Fruit fly (Drosophila melanogaster) whole organism, prepupa: ENCODE data around the gene SKIP.

Experiments used
- Blimp-1 ChIP-seq: fragments of 200-800 bp; sonication (Bioruptor generic); optimal IDR thresholded peaks from 3 replicates; lab custom pipeline; 2017; ENCODE audit warnings: missing biosample characterization, missing genetic modification characterization, mild to moderate bottlenecking, moderate library complexity, missing genetic modification reagents
- CG10631 ChIP-seq: fragments of 200-800 bp; sonication (Bioruptor generic); optimal IDR thresholded peaks from 2 replicates; lab custom pipeline; 2016; ENCODE audit warnings: missing biosample characterization, missing genetic modification characterization
- CG10669 ChIP-seq: fragments of 200-800 bp; sonication (Bioruptor generic); optimal IDR thresholded peaks from 3 replicates; lab custom pipeline; 2018; ENCODE audit warnings: missing biosample characterization, mild to moderate bottlenecking, missing genetic modification characterization, moderate library complexity
- CG11294 ChIP-seq: fragments of 200-800 bp; sonication (Bioruptor generic); IDR thresholded peaks from 2 replicates; pipeline ENCODE4 v1.3.6; 2022; ENCODE audit warnings: missing biosample characterization, missing genetic modification characterization
- CG11762 ChIP-seq: fragments of 200-800 bp; sonication (Bioruptor generic); optimal IDR thresholded peaks from 3 replicates; lab custom pipeline; 2016; ENCODE audit warnings: missing biosample characterization, missing genetic modification characterization; ENCODE audit not compliant: insufficient read depth
- CG15336 ChIP-seq: fragments of 200-800 bp; sonication (Bioruptor generic); IDR thresholded peaks from 2 replicates; pipeline ENCODE4 v1.3.6; 2022; ENCODE audit warnings: missing biosample characterization, missing genetic modification characterization
- CG1621 ChIP-seq: fragments of 200-800 bp; sonication (Bioruptor generic); optimal IDR thresholded peaks from 3 replicates; lab custom pipeline; 2018; ENCODE audit warnings: missing biosample characterization, mild to moderate bottlenecking, missing genetic modification characterization
- CG3032 ChIP-seq: fragments of 200-800 bp; optimal IDR thresholded peaks from 2 replicates; lab custom pipeline; 2019; ENCODE audit warnings: missing biosample characterization, mild to moderate bottlenecking, missing genetic modification characterization, moderate library complexity
- CG31627 ChIP-seq: fragments of 200-800 bp; sonication (Bioruptor generic); optimal IDR thresholded peaks from 3 replicates; lab custom pipeline; 2016; ENCODE audit warnings: missing biosample characterization, missing genetic modification characterization
- CG32006 ChIP-seq: fragments of 200-800 bp; sonication (Bioruptor generic); optimal IDR thresholded peaks from 3 replicates; lab custom pipeline; 2017; ENCODE audit warnings: missing biosample characterization, mild to moderate bottlenecking, missing genetic modification characterization
- CG34406 ChIP-seq: fragments of 200-800 bp; sonication (Bioruptor generic); optimal IDR thresholded peaks from 3 replicates; lab custom pipeline; 2016; ENCODE audit warnings: missing biosample characterization, missing genetic modification characterization
- CG4318 ChIP-seq: fragments of 200-800 bp; sonication (Bioruptor generic); optimal IDR thresholded peaks from 3 replicates; lab custom pipeline; 2017; ENCODE audit warnings: missing biosample characterization, mild to moderate bottlenecking, missing genetic modification characterization
- CG6792 ChIP-seq: fragments of 200-800 bp; sonication (Bioruptor generic); optimal IDR thresholded peaks from 3 replicates; lab custom pipeline; 2016; ENCODE audit warnings: missing biosample characterization, missing genetic modification characterization
- CG6808 ChIP-seq: fragments of 200-800 bp; sonication (Bioruptor generic); optimal IDR thresholded peaks from 3 replicates; lab custom pipeline; 2017; ENCODE audit warnings: missing biosample characterization, missing genetic modification characterization, mild to moderate bottlenecking, moderate library complexity, missing genetic modification reagents
- CG6854 ChIP-seq: fragments of 200-800 bp; sonication (Bioruptor generic); optimal IDR thresholded peaks from 2 replicates; lab custom pipeline; 2017; ENCODE audit warnings: missing biosample characterization, mild to moderate bottlenecking, missing genetic modification characterization
- CG8119 ChIP-seq: fragments of 200-800 bp; sonication (Bioruptor generic); IDR thresholded peaks from 3 replicates; pipeline ENCODE4 v1.3.6; 2022; ENCODE audit warnings: missing biosample characterization, missing genetic modification characterization
- CG8319 ChIP-seq: fragments of 200-800 bp; sonication (Bioruptor generic); optimal IDR thresholded peaks from 3 replicates; lab custom pipeline; 2016; ENCODE audit warnings: missing biosample characterization, missing genetic modification characterization
- CG9139 ChIP-seq: fragments of 200-800 bp; sonication (Bioruptor generic); optimal IDR thresholded peaks from 3 replicates; lab custom pipeline; 2017; ENCODE audit warnings: missing biosample characterization, mild to moderate bottlenecking, missing genetic modification characterization
- Eip75B ChIP-seq: fragments of 200-800 bp; sonication (Bioruptor generic); optimal IDR thresholded peaks from 3 replicates; lab custom pipeline; 2016; ENCODE audit warnings: missing biosample characterization, missing genetic modification characterization
- Eip78C ChIP-seq: fragments of 200-800 bp; sonication (Bioruptor generic); peaks from one replicate; lab custom pipeline; 2016; ENCODE audit warnings: missing biosample characterization, missing genetic modification characterization
- Eip93F ChIP-seq: fragments of 200-800 bp; sonication (Bioruptor generic); optimal IDR thresholded peaks from 2 replicates; lab custom pipeline; 2016; ENCODE audit warnings: missing biosample characterization, mild to moderate bottlenecking, missing genetic modification characterization
- Ets21C ChIP-seq: fragments of 200-800 bp; sonication (Bioruptor generic); optimal IDR thresholded peaks from 3 replicates; lab custom pipeline; 2016; ENCODE audit warnings: missing biosample characterization, missing genetic modification characterization
- Ets96B ChIP-seq: fragments of 200-800 bp; optimal IDR thresholded peaks from 2 replicates; lab custom pipeline; 2019; ENCODE audit warnings: missing biosample characterization, mild to moderate bottlenecking, missing genetic modification characterization, moderate library complexity
- Hr38 ChIP-seq: sonication (Bioruptor generic); optimal IDR thresholded peaks from 2 replicates; lab custom pipeline; 2016; ENCODE audit warnings: missing biosample characterization, missing genetic modification characterization
- Hr39 ChIP-seq: fragments of 200-800 bp; sonication (Bioruptor generic); optimal IDR thresholded peaks from 2 replicates; lab custom pipeline; 2016; ENCODE audit warnings: missing biosample characterization, missing genetic modification characterization
- Lpt ChIP-seq: fragments of 200-800 bp; sonication (Bioruptor generic); optimal IDR thresholded peaks from 3 replicates; lab custom pipeline; 2016; ENCODE audit warnings: missing biosample characterization, missing genetic modification characterization
- Met ChIP-seq: fragments of 200-800 bp; sonication (Bioruptor generic); optimal IDR thresholded peaks from 3 replicates; lab custom pipeline; 2016; ENCODE audit warnings: missing biosample characterization, missing genetic modification characterization
- OdsH ChIP-seq: fragments of 200-800 bp; sonication (Bioruptor generic); optimal IDR thresholded peaks from 3 replicates; lab custom pipeline; 2016; ENCODE audit warnings: missing biosample characterization, missing genetic modification characterization
- Smox ChIP-seq: fragments of 200-800 bp; sonication (Bioruptor generic); optimal IDR thresholded peaks from 3 replicates; lab custom pipeline; 2016; ENCODE audit warnings: missing biosample characterization, missing genetic modification characterization
- Sox102F ChIP-seq: fragments of 200-800 bp; sonication (Bioruptor generic); optimal IDR thresholded peaks from 2 replicates; lab custom pipeline; 2016; ENCODE audit warnings: missing biosample characterization, mild to moderate bottlenecking, missing genetic modification characterization
- Sox14 ChIP-seq: fragments of 200-800 bp; sonication (Bioruptor generic); optimal IDR thresholded peaks from 3 replicates; lab custom pipeline; 2016; ENCODE audit warnings: missing biosample characterization, missing genetic modification characterization
- Sox15 ChIP-seq: fragments of 200-800 bp; sonication (Bioruptor generic); optimal IDR thresholded peaks from 3 replicates; lab custom pipeline; 2016; ENCODE audit warnings: missing biosample characterization, missing genetic modification characterization
- acj6 ChIP-seq: fragments of 200-800 bp; sonication (Bioruptor generic); optimal IDR thresholded peaks from 3 replicates; lab custom pipeline; 2016; ENCODE audit warnings: missing biosample characterization, missing genetic modification characterization
- dac ChIP-seq: fragments of 200-800 bp; sonication (Bioruptor generic); optimal IDR thresholded peaks from 2 replicates; lab custom pipeline; 2017; ENCODE audit warnings: missing biosample characterization, mild to moderate bottlenecking, missing genetic modification characterization
- dsx ChIP-seq: fragments of 200-800 bp; optimal IDR thresholded peaks from 3 replicates; lab custom pipeline; 2019; ENCODE audit warnings: missing biosample characterization, mild to moderate bottlenecking, missing genetic modification characterization, moderate library complexity; ENCODE audit not compliant: poor library complexity, severe bottlenecking
- eg ChIP-seq: fragments of 200-800 bp; sonication (Bioruptor generic); IDR thresholded peaks from 3 replicates; pipeline ENCODE4 v1.3.6; 2022; ENCODE audit warnings: missing biosample characterization, missing genetic modification characterization
- esn ChIP-seq: fragments of 200-800 bp; sonication (Bioruptor generic); optimal IDR thresholded peaks from 2 replicates; lab custom pipeline; 2016; ENCODE audit warnings: missing biosample characterization, mild to moderate bottlenecking, missing genetic modification characterization, moderate library complexity
- fd59A ChIP-seq: fragments of 200-800 bp; sonication (Bioruptor generic); optimal IDR thresholded peaks from 2 replicates; lab custom pipeline; 2017; ENCODE audit warnings: missing biosample characterization, mild to moderate bottlenecking, missing genetic modification characterization, missing genetic modification reagents
- fkh ChIP-seq: fragments of 200-800 bp; sonication (Bioruptor generic); optimal IDR thresholded peaks from 3 replicates; lab custom pipeline; 2017; ENCODE audit warnings: missing biosample characterization, mild to moderate bottlenecking, missing genetic modification characterization, moderate library complexity
- lz ChIP-seq: fragments of 200-800 bp; sonication (Bioruptor generic); optimal IDR thresholded peaks from 3 replicates; lab custom pipeline; 2016; ENCODE audit warnings: missing biosample characterization, missing genetic modification characterization
- pdm3 ChIP-seq: fragments of 200-800 bp; sonication (Bioruptor generic); optimal IDR thresholded peaks from 3 replicates; lab custom pipeline; 2016; ENCODE audit warnings: missing biosample characterization, missing genetic modification characterization
- salr ChIP-seq, 2 experiments: fragments of 200-800 bp; sonication (Bioruptor generic); optimal IDR thresholded peaks; 3 replicates each; lab custom pipeline; 2016 to 2018; ENCODE audit warnings: missing biosample characterization in 2 of 2, missing genetic modification characterization in 2 of 2, mild to moderate bottlenecking in 1 of 2
- spab ChIP-seq: fragments of 200-800 bp; sonication (Bioruptor generic); optimal IDR thresholded peaks from 2 replicates; lab custom pipeline; 2017; ENCODE audit warnings: missing biosample characterization, mild to moderate bottlenecking, missing genetic modification characterization, missing genetic modification reagents
- ss ChIP-seq, 2 experiments: fragments of 200-800 bp; sonication (Bioruptor generic); optimal IDR thresholded peaks; 2 replicates in 1 of 2; 3 replicates in 1 of 2; lab custom pipeline; 2017 to 2018; ENCODE audit warnings: mild to moderate bottlenecking in 2 of 2, missing biosample characterization in 2 of 2, missing genetic modification characterization in 2 of 2, moderate library complexity in 1 of 2
- topi ChIP-seq: fragments of 200-800 bp; sonication (Bioruptor generic); optimal IDR thresholded peaks from 3 replicates; lab custom pipeline; 2016; ENCODE audit warnings: missing biosample characterization, missing genetic modification characterization
- vri ChIP-seq: fragments of 200-800 bp; sonication (Bioruptor generic); optimal IDR thresholded peaks from 3 replicates; lab custom pipeline; 2016; ENCODE audit warnings: missing biosample characterization, mild to moderate bottlenecking, missing genetic modification characterization

The SKIP gene

DNA sequence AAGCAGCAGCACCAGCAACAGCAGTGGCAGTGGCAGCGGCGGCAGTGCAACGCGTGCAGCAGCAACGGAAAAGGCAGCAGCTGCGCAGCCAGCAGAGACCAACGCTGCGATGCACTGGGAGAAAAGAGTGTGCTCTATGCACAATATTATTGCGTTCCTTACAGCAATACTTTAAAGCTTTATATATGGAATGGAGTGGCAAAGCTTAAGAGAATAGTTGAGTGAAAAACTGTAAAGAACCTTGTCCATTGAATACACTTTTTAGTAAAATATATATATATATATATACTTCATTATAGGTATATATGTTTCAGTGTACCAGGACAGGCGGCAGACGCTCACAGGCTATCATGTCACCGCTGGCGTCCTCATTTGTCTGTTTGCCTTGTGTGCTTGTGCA, 191.1 kb downstream of the SKIP start (continued):
- TF ChIP-seq CG8119 (GFP tag; lab: Robert Waterston, UW) = peak; percentile 66
- TF ChIP-seq CG31627 (GFP tag; lab: Kevin White, UChicago) = no peak
- peak; percentile 65 for TF ChIP-seq spab (GFP tag; lab: Kevin White, UChicago)
- peak; percentile 77 for TF ChIP-seq CG3032 (tag; lab: Kevin White, UChicago)
- peak; percentile 66 for TF ChIP-seq CG1621 (tag; lab: Kevin White, UChicago)
- peak; percentile 18 for TF ChIP-seq CG11762
- 0 out of 2 replicates have a peak, but pooled peaks have one; percentile 43 for TF ChIP-seq CG11294 (GFP tag; lab: Robert Waterston, UW)
- TF ChIP-seq lz (GFP tag; lab: Kevin White, UChicago) = peak; percentile 31
- peak; percentile 70 for TF ChIP-seq OdsH (GFP tag; lab: Kevin White, UChicago)
- TF ChIP-seq eg = 0 out of 3 replicates have a peak, but pooled peaks have one; percentile 51
- peak; percentile 66 for TF ChIP-seq acj6 (GFP tag; lab: Kevin White, UChicago)
- TF ChIP-seq Sox15 (GFP tag; lab: Kevin White, UChicago) = peak; percentile 11
- TF ChIP-seq Blimp-1 (GFP tag; lab: Kevin White, UChicago) = no peak
- peak; percentile 83 for TF ChIP-seq Eip78C (GFP tag; lab: Kevin White, UChicago)
- TF ChIP-seq Eip75B (GFP tag; lab: Kevin White, UChicago) = peak; percentile 38
- no peak for TF ChIP-seq Eip93F (GFP tag; lab: Kevin White, UChicago)
- TF ChIP-seq Lpt (GFP tag; lab: Kevin White, UChicago) = peak; percentile 17
- TF ChIP-seq fd59A (GFP tag; lab: Kevin White, UChicago) = peak; percentile 41
- peak; percentile 6 for TF ChIP-seq Hr39 (GFP tag; lab: Kevin White, UChicago)
- peak; percentile 43 for TF ChIP-seq esn
- TF ChIP-seq, all 60 proteins: peak for 48

dm6 chr3R:22328665-22329350, 195.2 kb downstream of the SKIP start, which contains the start of gene CG7080:
CG7080 (plus strand) TSS chr3R:22329300.
- TF ChIP-seq CG6792 (GFP tag; lab: Kevin White, UChicago) (peak; percentile 38), fkh (no peak), CG10631 (GFP tag; lab: Kevin White, UChicago) (no peak), CG6808 (GFP tag; lab: Kevin White, UChicago) (no peak), dsx (GFP tag; lab: Kevin White, UChicago) (no peak), salr (GFP tag; optimal IDR thresholded peaks at IDR 0.05; lab: Kevin White, UChicago) (no peak), Eip93F (GFP tag; lab: Kevin White, UChicago) (no peak), CG1621 (tag; lab: Kevin White, UChicago) (no peak), CG11762 (no peak), OdsH (GFP tag; lab: Kevin White, UChicago) (peak; percentile 17), Ets21C (GFP tag; lab: Kevin White, UChicago) (no peak), CG34406 (peak; percentile 43), Hr38 (GFP tag; lab: Kevin White, UChicago) (no peak), CG10669 (GFP tag; lab: Kevin White, UChicago) (peak; percentile 1), topi (GFP tag; lab: Kevin White, UChicago) (peak; percentile 40), CG6854 (GFP tag; lab: Kevin White, UChicago) (no peak), Hr39 (GFP tag; lab: Kevin White, UChicago) (no peak), CG32006 (GFP tag; lab: Kevin White, UChicago) (peak; percentile 20), vri (GFP tag; lab: Kevin White, UChicago) (no peak), Smox (GFP tag; lab: Kevin White, UChicago) (peak; percentile 23), CG15336 (GFP tag; lab: Robert Waterston, UW) (no peak), pdm3 (GFP tag; lab: Kevin White, UChicago) (peak; percentile 35), Sox102F (peak; percentile 36), Met (GFP tag; lab: Kevin White, UChicago) (peak; percentile 53), Sox14 (GFP tag; lab: Kevin White, UChicago) (no peak), Blimp-1 (GFP tag; lab: Kevin White, UChicago) (peak; percentile 2), Lpt (GFP tag; lab: Kevin White, UChicago) (no peak), CG3032 (tag; lab: Kevin White, UChicago) (no peak), CG9139 (GFP tag; lab: Kevin White, UChicago) (no peak), fd59A (GFP tag; lab: Kevin White, UChicago) (no peak), ss (GFP tag; optimal IDR thresholded peaks at IDR 0.05; lab: Kevin White, UChicago) (no peak), CG31627 (GFP tag; lab: Kevin White, UChicago) (peak; percentile 4), dac (GFP tag; lab: Kevin White, UChicago) (no peak), CG4318 (no peak), acj6 (GFP tag; lab: Kevin White, UChicago) (peak; percentile 11), lz (GFP tag; lab: Kevin White, UChicago) (no peak), CG8119 (GFP tag; lab: Robert Waterston, UW) (no peak), CG8319 (no peak), Ets96B (no peak)
